Worm (Caenorhabditis elegans): ENCODE measurements around the gene adah-1.

- peak; percentile 68 for TF ChIP-seq F13C5.2 (tag; optimal IDR thresholded peaks at IDR 0.05)
- TF ChIP-seq ama-1 (optimal IDR thresholded peaks at IDR 0.05): no peak
- TF ChIP-seq hnd-1 (tag; optimal IDR thresholded peaks at IDR 0.05): no peak
- TF ChIP-seq ceh-13 (GFP tag; optimal IDR thresholded peaks at IDR 0.05): no peak
- no peak for TF ChIP-seq tbx-37 (GFP tag; conservative IDR thresholded peaks at IDR 0.05)
- TF ChIP-seq aly-1 (tag; optimal IDR thresholded peaks at IDR 0.05): no peak
- TF ChIP-seq hmbx-1 (tag; optimal IDR thresholded peaks at IDR 0.05): no peak
- TF ChIP-seq flt-1 (GFP tag; IDR thresholded peaks at IDR 0.05): no peak
- TF ChIP-seq sea-1 (GFP tag; conservative IDR thresholded peaks at IDR 0.05): no peak
Measured at ce11 chrIV:7023004-7023403, 1.0 kb upstream of the adah-1 start.

All from whole organism, early embryonic.